Fruit fly (Drosophila melanogaster) whole organism, embryonic: Measurements from ENCODE around the gene CG31406.

Experiments used
- Atf-2 ChIP-seq: fragments of 200-800 bp; sonication (Bioruptor generic); optimal IDR thresholded peaks from 2 replicates; lab custom pipeline; 2016; ENCODE audit warnings: missing biosample characterization, missing genetic modification characterization
- Awh ChIP-seq: fragments of 200-800 bp; sonication (Bioruptor generic); IDR thresholded peaks from 2 replicates; pipeline ENCODE4, ENCODE4 v1.3.6; 2022; ENCODE audit warnings: missing biosample characterization, missing genetic modification characterization
- CG1024 ChIP-seq: fragments of 200-800 bp; sonication (Bioruptor generic); IDR thresholded peaks from 2 replicates; pipeline ENCODE4 v1.3.6; 2022; ENCODE audit warnings: missing biosample characterization, missing genetic modification characterization
- CG12236 ChIP-seq: fragments of 200-800 bp; sonication (Bioruptor generic); optimal IDR thresholded peaks from 2 replicates; lab custom pipeline; 2016; ENCODE audit warnings: missing biosample characterization, missing genetic modification characterization
- CG15011 ChIP-seq: fragments of 200-800 bp; sonication (Bioruptor generic); optimal IDR thresholded peaks from 3 replicates; lab custom pipeline; 2018; ENCODE audit warnings: missing biosample characterization, mild to moderate bottlenecking, missing genetic modification characterization
- CG1603 ChIP-seq: fragments of 200-800 bp; sonication (Bioruptor generic); optimal IDR thresholded peaks from 2 replicates; lab custom pipeline; 2019; ENCODE audit warnings: missing biosample characterization, mild to moderate bottlenecking, missing genetic modification characterization, moderate library complexity
- CG16813 ChIP-seq: fragments of 200-800 bp; sonication (Bioruptor generic); IDR thresholded peaks from 3 replicates; pipeline ENCODE4 v1.3.6; 2022; ENCODE audit warnings: missing biosample characterization, missing genetic modification characterization; ENCODE audit not compliant: partially characterized antibody
- CG2129 ChIP-seq: fragments of 200-800 bp; sonication (Bioruptor generic); IDR thresholded peaks from 2 replicates; pipeline ENCODE4 v1.3.6; 2022; ENCODE audit warnings: missing biosample characterization, missing genetic modification characterization; ENCODE audit not compliant: partially characterized antibody
- CG2712 ChIP-seq: fragments of 200-800 bp; optimal IDR thresholded peaks from 3 replicates; lab custom pipeline; 2019; ENCODE audit warnings: missing biosample characterization, mild to moderate bottlenecking, missing genetic modification characterization, moderate library complexity
- CG30020 ChIP-seq: fragments of 200-800 bp; optimal IDR thresholded peaks from 2 replicates; lab custom pipeline; 2019; ENCODE audit warnings: missing biosample characterization, mild to moderate bottlenecking, missing genetic modification characterization, moderate library complexity
- CG33213 ChIP-seq: fragments of 200-800 bp; sonication (Bioruptor generic); optimal IDR thresholded peaks from 3 replicates; lab custom pipeline; 2016; ENCODE audit warnings: missing biosample characterization, missing genetic modification characterization
- CG3847 ChIP-seq: fragments of 200-800 bp; sonication (Bioruptor generic); IDR thresholded peaks from 2 replicates; pipeline ENCODE4 v1.3.6; 2022; ENCODE audit warnings: missing biosample characterization, missing genetic modification characterization
- CG4820 ChIP-seq: fragments of 200-800 bp; sonication (Bioruptor generic); optimal IDR thresholded peaks from 3 replicates; lab custom pipeline; 2016; ENCODE audit warnings: missing biosample characterization, missing genetic modification characterization
- CG5953 ChIP-seq: fragments of 200-800 bp; sonication (Bioruptor generic); IDR thresholded peaks from 2 replicates; pipeline ENCODE4 v1.3.6; 2022; ENCODE audit warnings: missing biosample characterization, missing genetic modification characterization
- CG6175 ChIP-seq: fragments of 200-800 bp; sonication (Bioruptor generic); IDR thresholded peaks from 3 replicates; pipeline ENCODE4 v1.3.6; 2022; ENCODE audit warnings: missing biosample characterization, missing genetic modification characterization
- CG7556 ChIP-seq: fragments of 200-800 bp; sonication (Bioruptor generic); optimal IDR thresholded peaks from 2 replicates; lab custom pipeline; 2017; ENCODE audit warnings: missing biosample characterization, mild to moderate bottlenecking, missing genetic modification characterization
- CG8478 ChIP-seq: fragments of >200 bp; optimal IDR thresholded peaks from 2 replicates; lab custom pipeline; 2018
- CG8924 ChIP-seq: fragments of 200-800 bp; optimal IDR thresholded peaks from 3 replicates; lab custom pipeline; 2019; ENCODE audit warnings: missing biosample characterization, mild to moderate bottlenecking, missing genetic modification characterization, moderate library complexity
- CG8944 ChIP-seq: fragments of 200-800 bp; sonication (Bioruptor generic); optimal IDR thresholded peaks from 3 replicates; lab custom pipeline; 2016; ENCODE audit warnings: missing biosample characterization, missing genetic modification characterization
- CG9727 ChIP-seq: fragments of 200-800 bp; sonication (Bioruptor generic); optimal IDR thresholded peaks from 3 replicates; lab custom pipeline; 2017; ENCODE audit warnings: missing biosample characterization, mild to moderate bottlenecking, missing genetic modification characterization
- CTCF ChIP-seq: fragments of 200-800 bp; sonication (Bioruptor generic); optimal IDR thresholded peaks from 2 replicates; lab custom pipeline; 2017; ENCODE audit warnings: missing biosample characterization, mild to moderate bottlenecking, missing genetic modification characterization, moderate library complexity
- CoRest ChIP-seq: fragments of 200-800 bp; sonication (Bioruptor generic); optimal IDR thresholded peaks from 3 replicates; lab custom pipeline; 2018; ENCODE audit warnings: missing biosample characterization, mild to moderate bottlenecking, missing genetic modification characterization, moderate library complexity
- Deaf1 ChIP-seq: fragments of 200-800 bp; optimal IDR thresholded peaks from 3 replicates; lab custom pipeline; 2019; ENCODE audit warnings: missing biosample characterization, mild to moderate bottlenecking, missing genetic modification characterization, moderate library complexity
- Dip2 ChIP-seq: fragments of 200-800 bp; sonication (Bioruptor generic); IDR thresholded peaks from 2 replicates; pipeline ENCODE4 v1.3.6; 2022; ENCODE audit warnings: missing biosample characterization, missing genetic modification characterization
- GATAe ChIP-seq: fragments of 200-800 bp; sonication (Bioruptor generic); conservative IDR thresholded peaks from 2 replicates; pipeline ENCODE4 v1.3.6; 2022; ENCODE audit warnings: missing biosample characterization, missing genetic modification characterization
- H2.0 ChIP-seq: fragments of 200-800 bp; sonication (Bioruptor generic); IDR thresholded peaks from 2 replicates; pipeline ENCODE4 v1.3.6; 2022; ENCODE audit warnings: missing biosample characterization, missing genetic modification characterization
- HLHmδ ChIP-seq: fragments of 200-800 bp; sonication (Bioruptor generic); optimal IDR thresholded peaks from 2 replicates; lab custom pipeline; 2018; ENCODE audit warnings: missing biosample characterization, mild to moderate bottlenecking, missing genetic modification characterization, moderate library complexity
- Hmr ChIP-seq: fragments of 200-800 bp; sonication (Bioruptor generic); optimal IDR thresholded peaks from 3 replicates; lab custom pipeline; 2017; ENCODE audit warnings: mild to moderate bottlenecking, missing biosample characterization, missing genetic modification reagents, missing genetic modification characterization
- Hmx ChIP-seq: fragments of 200-800 bp; sonication (Bioruptor generic); optimal IDR thresholded peaks from 2 replicates; lab custom pipeline; 2016; ENCODE audit warnings: missing biosample characterization, missing genetic modification characterization
- Lhr ChIP-seq: fragments of 200-800 bp; sonication (Bioruptor generic); optimal IDR thresholded peaks from 3 replicates; lab custom pipeline; 2017; ENCODE audit warnings: mild to moderate bottlenecking, missing biosample characterization, missing genetic modification reagents, missing genetic modification characterization
- Lpt ChIP-seq: fragments of >200 bp; optimal IDR thresholded peaks from 2 replicates; lab custom pipeline; 2018; ENCODE audit warnings: missing biosample characterization, missing genetic modification characterization
- MTF-1 ChIP-seq: fragments of 200-800 bp; sonication (Bioruptor generic); optimal IDR thresholded peaks from 2 replicates; lab custom pipeline; 2018; ENCODE audit warnings: missing biosample characterization, mild to moderate bottlenecking, missing genetic modification characterization, borderline replicate concordance
- Mad ChIP-seq: fragments of 200-800 bp; sonication (Bioruptor generic); optimal IDR thresholded peaks from 2 replicates; lab custom pipeline; 2016; ENCODE audit warnings: missing biosample characterization, missing genetic modification characterization
- Meics ChIP-seq: fragments of 200-800 bp; sonication (Bioruptor generic); optimal IDR thresholded peaks from 2 replicates; lab custom pipeline; 2017; ENCODE audit warnings: missing biosample characterization, mild to moderate bottlenecking, missing genetic modification characterization
- PHDP ChIP-seq: fragments of 200-800 bp; sonication (Bioruptor generic); optimal IDR thresholded peaks from 3 replicates; lab custom pipeline; 2018; ENCODE audit warnings: missing biosample characterization, mild to moderate bottlenecking, missing genetic modification characterization, moderate library complexity
- Pdp1 ChIP-seq, 2 experiments: fragments of 200-800 bp; sonication (Bioruptor generic); optimal IDR thresholded peaks; 3 replicates each; lab custom pipeline; 2016; ENCODE audit warnings: missing biosample characterization in 2 of 2, missing genetic modification characterization in 2 of 2, mild to moderate bottlenecking in 1 of 2, moderate library complexity in 1 of 2
- bbx ChIP-seq: fragments of 200-800 bp; sonication (Bioruptor generic); IDR thresholded peaks from 2 replicates; pipeline ENCODE4 v1.3.6; 2022; ENCODE audit warnings: missing biosample characterization, missing genetic modification characterization; ENCODE audit not compliant: partially characterized antibody
- chif ChIP-seq, 2 experiments: fragments of 200-800 bp; sonication (Bioruptor generic); optimal IDR thresholded peaks; 3 replicates each; lab custom pipeline; 2016; ENCODE audit warnings: missing biosample characterization in 2 of 2, missing genetic modification characterization in 2 of 2
- ci ChIP-seq: fragments of 200-800 bp; sonication (Bioruptor generic); IDR thresholded peaks from 3 replicates; pipeline ENCODE4 v1.3.6; 2022; ENCODE audit warnings: missing biosample characterization, missing genetic modification characterization
- dan ChIP-seq: fragments of 200-800 bp; sonication (Bioruptor generic); IDR thresholded peaks from 2 replicates; pipeline ENCODE4 v1.3.6; 2022; ENCODE audit warnings: missing biosample characterization, missing genetic modification characterization
- emc ChIP-seq: fragments of 200-800 bp; sonication (Bioruptor generic); optimal IDR thresholded peaks from 2 replicates; lab custom pipeline; 2016; ENCODE audit warnings: missing biosample characterization, missing genetic modification characterization
- eve ChIP-seq, 2 experiments: fragments of >200 bp; optimal IDR thresholded peaks; 2 replicates each; lab custom pipeline; 2017; ENCODE audit warnings: missing biosample characterization in 2 of 2, missing genetic modification characterization in 2 of 2
- inv ChIP-seq: fragments of 200-800 bp; sonication (Bioruptor generic); IDR thresholded peaks from 2 replicates; pipeline ENCODE4 v1.3.6; 2022; ENCODE audit warnings: missing biosample characterization, missing genetic modification characterization; ENCODE audit not compliant: partially characterized antibody
- ken ChIP-seq: fragments of 200-800 bp; sonication (Bioruptor generic); IDR thresholded peaks from 3 replicates; pipeline ENCODE4 v1.3.6; 2022; ENCODE audit warnings: missing biosample characterization, missing genetic modification characterization
- lbe ChIP-seq: fragments of 200-800 bp; sonication (Bioruptor generic); optimal IDR thresholded peaks from 2 replicates; lab custom pipeline; 2016; ENCODE audit warnings: missing biosample characterization, mild to moderate bottlenecking, missing genetic modification characterization
- nau ChIP-seq: fragments of 200-800 bp; sonication (Bioruptor generic); optimal IDR thresholded peaks from 3 replicates; lab custom pipeline; 2017; ENCODE audit warnings: missing biosample characterization, mild to moderate bottlenecking, missing genetic modification characterization, missing genetic modification reagents
- oc ChIP-seq: fragments of 200-800 bp; sonication (Bioruptor generic); optimal IDR thresholded peaks from 2 replicates; lab custom pipeline; 2018; ENCODE audit warnings: missing biosample characterization, mild to moderate bottlenecking, missing genetic modification characterization, moderate library complexity
- p53 ChIP-seq: fragments of 200-800 bp; sonication (Bioruptor generic); optimal IDR thresholded peaks from 2 replicates; lab custom pipeline; 2016; ENCODE audit warnings: missing biosample characterization, missing genetic modification characterization
- pfk ChIP-seq: fragments of 200-800 bp; sonication (Bioruptor generic); optimal IDR thresholded peaks from 2 replicates; lab custom pipeline; 2018; ENCODE audit warnings: missing biosample characterization, mild to moderate bottlenecking, missing genetic modification characterization, moderate library complexity
- ranshi ChIP-seq: fragments of 200-800 bp; sonication (Bioruptor generic); IDR thresholded peaks from 2 replicates; pipeline ENCODE4 v1.3.6; 2022; ENCODE audit warnings: missing biosample characterization, missing genetic modification characterization
- tll ChIP-seq, 2 experiments: fragments of 200-800 bp in 1 of 2; fragments of >200 bp in 1 of 2; sonication (Bioruptor generic) in 1 of 2; optimal IDR thresholded peaks; 2 replicates each; lab custom pipeline; 2017 to 2019; ENCODE audit warnings: missing biosample characterization in 2 of 2, missing genetic modification characterization in 2 of 2, mild to moderate bottlenecking in 1 of 2, moderate library complexity in 1 of 2
- trh ChIP-seq: fragments of 200-800 bp; sonication (Bioruptor generic); optimal IDR thresholded peaks from 2 replicates; lab custom pipeline; 2016; ENCODE audit warnings: missing biosample characterization, missing genetic modification characterization

Gene CG31406

DNA sequence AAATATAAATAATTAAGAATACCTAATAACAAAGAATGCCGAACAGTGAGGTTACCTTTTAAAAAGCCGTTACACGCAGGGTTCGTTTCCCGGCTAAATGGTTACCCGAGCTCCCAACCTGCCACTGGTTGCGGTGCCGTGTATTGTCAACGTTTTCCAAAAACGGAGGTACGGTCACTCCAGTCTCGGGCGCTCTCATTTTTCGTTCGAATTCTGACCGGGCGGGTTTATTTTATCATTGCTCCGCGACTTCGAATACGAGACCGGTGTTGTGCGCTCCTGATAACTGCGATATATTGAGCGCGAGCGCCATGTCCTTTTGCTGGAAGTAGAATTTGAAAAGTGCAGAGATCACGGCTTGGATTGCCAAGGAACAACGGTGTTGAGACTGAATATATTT lies 1.4 kb downstream of the CG31406 start, which contains the start of gene jumu (continued):
- TF ChIP-seq emc (no peak), CG33213 (GFP tag; lab: Kevin White, UChicago) (peak; percentile 70), CG4820 (GFP tag; lab: Kevin White, UChicago) (no peak), bbx (GFP tag; lab: Robert Waterston, UW) (no peak), CG2712 (tag; lab: Kevin White, UChicago) (peak; percentile 57), oc (no peak), tll (GFP tag; optimal IDR thresholded peaks at IDR 0.05; lab: Kevin White, UChicago) (no peak), eve (GFP tag; optimal IDR thresholded peaks at IDR 0.05; lab: Kevin White, UChicago) (no peak), p53 (GFP tag; lab: Kevin White, UChicago) (peak; percentile 37), CG15011 (GFP tag; lab: Kevin White, UChicago) (no peak), CG1603 (tag; lab: Kevin White, UChicago) (peak; percentile 87), inv (no peak), CG30020 (no peak), PHDP (tag; lab: Kevin White, UChicago) (no peak), CG8944 (no peak), CG5953 (GFP tag; lab: Robert Waterston, UW) (no peak), CG9727 (GFP tag; lab: Kevin White, UChicago) (peak; percentile 23), Hmr (GFP tag; lab: Kevin White, UChicago) (peak; percentile 79), Pdp1 (GFP tag; optimal IDR thresholded peaks at IDR 0.05; lab: Kevin White, UChicago) (peak in 1 of 2 experiments; percentile 61), Lhr (GFP tag; lab: Kevin White, UChicago) (peak; percentile 96), pfk (no peak), CG2129 (no peak), CG16813 (GFP tag; lab: Robert Waterston, UW) (no peak), CG3847 (GFP tag; lab: Robert Waterston, UW) (no peak), CG7556 (GFP tag; lab: Kevin White, UChicago) (no peak), chif (GFP tag; optimal IDR thresholded peaks at IDR 0.05; lab: Kevin White, UChicago) (peak in 1 of 2 experiments; percentile 0), CG12236 (GFP tag; lab: Kevin White, UChicago) (no peak), Awh (GFP tag; lab: Robert Waterston, UW) (no peak), GATAe (GFP tag; lab: Robert Waterston, UW) (no peak), dan (no peak), ci (GFP tag; lab: Robert Waterston, UW) (no peak), CG6175 (GFP tag; lab: Robert Waterston, UW) (no peak), Meics (GFP tag; lab: Kevin White, UChicago) (peak; percentile 7), CG8478 (no peak), CTCF (peak; percentile 72), trh (GFP tag; lab: Kevin White, UChicago) (no peak), Lpt (GFP tag; lab: Kevin White, UChicago) (no peak), H2.0 (no peak), Mad (GFP tag; lab: Kevin White, UChicago) (peak; percentile 46), CG8924 (tag; lab: Kevin White, UChicago) (peak; percentile 22), HLHmδ (GFP tag; lab: Kevin White, UChicago) (no peak), Deaf1 (no peak), CG1024 (GFP tag; lab: Robert Waterston, UW) (no peak), Hmx (GFP tag; lab: Kevin White, UChicago) (no peak), CoRest (peak; percentile 80), Atf-2 (no peak), ranshi (GFP tag; lab: Robert Waterston, UW) (no peak), nau (GFP tag; lab: Kevin White, UChicago) (no peak), ken (GFP tag; lab: Robert Waterston, UW) (no peak), MTF-1 (GFP tag; lab: Kevin White, UChicago) (peak; percentile 15), Dip2 (no peak), lbe (GFP tag; lab: Kevin White, UChicago) (no peak)
